Worm (Caenorhabditis elegans) whole organism, midembryonic: ENCODE measurements around the gene F42C5.6.
A peak's percentile ranks its signal among the peaks of the same experiment; 100 is the strongest.

ENCODE experiments used
- T22C8.4 ChIP-seq: fragments of 200-800 bp; sonication (Bioruptor generic); IDR thresholded peaks from 2 replicates; pipeline ENCODE4 v1.3.6; 2022; ENCODE audit warnings: missing genetic modification characterization, missing compliant biosample characterization
- cog-1 ChIP-seq: sonication (generic microtip); optimal IDR thresholded peaks from 2 replicates; lab custom pipeline; 2016; ENCODE audit warnings: missing genetic modification characterization, missing compliant biosample characterization
- flt-1 ChIP-seq: fragments of 200-800 bp; sonication (Bioruptor generic); IDR thresholded peaks from 2 replicates; pipeline ENCODE4 v1.3.6; 2022; ENCODE audit warnings: missing genetic modification characterization, missing compliant biosample characterization
- klf-2 ChIP-seq: fragments of 200-800 bp; sonication (Bioruptor generic); conservative IDR thresholded peaks from 2 replicates; pipeline ENCODE4 v1.3.6; 2022; ENCODE audit warnings: missing genetic modification reagents, missing genetic modification characterization, missing compliant biosample characterization
- med-1 ChIP-seq: sonication (generic microtip); optimal IDR thresholded peaks from 2 replicates; lab custom pipeline; 2017; ENCODE audit warnings: missing genetic modification characterization, mild to moderate bottlenecking, missing compliant biosample characterization, antibody characterized with exemption, missing genetic modification reagents; ENCODE audit not compliant: insufficient read depth
- ref-1 ChIP-seq: fragments of 200-800 bp; sonication (Bioruptor generic); conservative IDR thresholded peaks from 2 replicates; pipeline ENCODE4 v1.3.6; 2022; ENCODE audit warnings: missing genetic modification reagents, missing genetic modification characterization, missing compliant biosample characterization
- tab-1 ChIP-seq: fragments of 200-800 bp; sonication (Bioruptor generic); IDR thresholded peaks from 2 replicates; pipeline ENCODE4 v1.3.6; 2022; ENCODE audit warnings: missing genetic modification characterization, missing compliant biosample characterization
- ztf-23 ChIP-seq: fragments of 200-800 bp; sonication (Bioruptor generic); IDR thresholded peaks from 2 replicates; pipeline ENCODE4 v1.3.6; 2022; ENCODE audit warnings: missing genetic modification reagents, missing genetic modification characterization, missing compliant biosample characterization
- ztf-29 ChIP-seq: fragments of 200-800 bp; sonication (Bioruptor generic); IDR thresholded peaks from 2 replicates; pipeline ENCODE4 v1.3.6; 2022; ENCODE audit warnings: missing genetic modification reagents, missing genetic modification characterization, missing compliant biosample characterization

The F42C5.6 gene

DNA sequence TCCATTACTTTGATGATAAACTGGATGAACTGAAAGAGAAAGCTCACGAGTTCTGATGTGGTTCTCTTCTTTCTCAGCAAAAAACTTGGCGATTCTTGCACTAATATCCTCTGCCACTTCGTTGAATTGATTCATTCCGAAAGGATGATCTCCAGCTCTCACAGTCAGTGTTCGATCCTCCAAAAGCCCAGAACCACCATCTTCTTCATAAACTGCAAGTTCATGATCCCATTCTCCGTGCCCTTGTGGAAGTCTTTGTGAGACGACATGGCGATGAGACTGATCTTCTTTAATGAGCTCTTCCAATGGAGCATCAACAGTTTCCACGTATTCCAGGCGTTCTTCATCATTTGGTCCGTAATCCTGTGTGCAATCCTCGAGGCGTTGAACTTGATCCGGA is 16.0 kb upstream of the F42C5.6 start:
- TF ChIP-seq ref-1 (GFP tag; lab: Robert Waterston, UW): no peak
- no peak for TF ChIP-seq klf-2 (GFP tag; lab: Robert Waterston, UW)
- TF ChIP-seq flt-1 (GFP tag; lab: Robert Waterston, UW): no peak
- no peak for TF ChIP-seq ztf-29 (GFP tag; lab: Robert Waterston, UW)
- TF ChIP-seq ztf-23: no peak
- no peak for TF ChIP-seq T22C8.4 (GFP tag; lab: Robert Waterston, UW)
- no peak for TF ChIP-seq cog-1 (tag; lab: Kevin White, UChicago)
- TF ChIP-seq med-1: no peak

DNA sequence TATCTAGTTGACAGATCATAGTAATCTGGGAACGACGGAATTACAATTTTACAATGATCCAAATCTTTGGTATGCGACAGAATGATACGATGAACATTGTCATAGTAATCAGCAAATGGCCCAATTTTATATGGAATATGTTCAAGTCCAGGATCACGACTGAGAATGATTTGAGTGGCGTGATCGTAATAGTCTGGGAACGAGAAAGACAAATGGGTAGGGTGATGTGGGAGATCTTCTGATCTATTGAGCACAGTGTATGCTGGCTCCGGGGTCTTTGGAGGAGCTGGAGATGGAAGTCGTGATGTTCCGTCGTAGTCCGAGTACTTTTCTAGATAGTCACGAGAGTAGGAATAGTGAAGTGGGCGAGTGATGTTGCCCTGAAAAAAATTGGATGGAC is 15.0 kb upstream of the F42C5.6 start:
- TF ChIP-seq ref-1 (GFP tag; lab: Robert Waterston, UW): no peak
- TF ChIP-seq klf-2 (GFP tag; lab: Robert Waterston, UW): no peak
- no peak for TF ChIP-seq cog-1 (tag; lab: Kevin White, UChicago)
- no peak for TF ChIP-seq ztf-23
- TF ChIP-seq tab-1: no peak
- TF ChIP-seq med-1: no peak
- no peak for TF ChIP-seq T22C8.4 (GFP tag; lab: Robert Waterston, UW)
- TF ChIP-seq flt-1 (GFP tag; lab: Robert Waterston, UW): no peak
- no peak for TF ChIP-seq ztf-29 (GFP tag; lab: Robert Waterston, UW)

DNA sequence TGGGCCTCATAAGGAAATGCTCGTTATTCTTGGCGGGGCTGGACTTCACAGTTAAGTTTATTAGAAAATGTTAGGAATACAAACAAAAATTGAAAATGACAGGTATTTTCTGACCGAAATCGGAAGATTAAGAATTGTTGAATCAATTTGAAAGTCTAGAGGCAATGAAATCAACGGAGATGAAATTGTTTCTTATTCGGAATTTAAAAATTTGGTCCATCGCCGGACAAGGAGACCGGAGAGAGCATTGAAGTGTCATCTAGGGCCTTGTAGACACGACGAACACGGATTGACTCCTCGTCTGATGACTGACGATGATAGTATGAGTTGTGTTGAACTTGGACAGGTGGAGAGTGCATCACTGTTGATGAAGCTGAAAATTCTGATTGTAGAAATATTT is 11.8 kb upstream of the F42C5.6 start:
- TF ChIP-seq ztf-29 (GFP tag; lab: Robert Waterston, UW) (no peak), T22C8.4 (GFP tag; lab: Robert Waterston, UW) (no peak), ztf-23 (no peak), cog-1 (tag; lab: Kevin White, UChicago) (no peak), flt-1 (GFP tag; lab: Robert Waterston, UW) (no peak), ref-1 (GFP tag; lab: Robert Waterston, UW) (no peak), klf-2 (GFP tag; lab: Robert Waterston, UW) (no peak), tab-1 (no peak), med-1 (no peak)

DNA sequence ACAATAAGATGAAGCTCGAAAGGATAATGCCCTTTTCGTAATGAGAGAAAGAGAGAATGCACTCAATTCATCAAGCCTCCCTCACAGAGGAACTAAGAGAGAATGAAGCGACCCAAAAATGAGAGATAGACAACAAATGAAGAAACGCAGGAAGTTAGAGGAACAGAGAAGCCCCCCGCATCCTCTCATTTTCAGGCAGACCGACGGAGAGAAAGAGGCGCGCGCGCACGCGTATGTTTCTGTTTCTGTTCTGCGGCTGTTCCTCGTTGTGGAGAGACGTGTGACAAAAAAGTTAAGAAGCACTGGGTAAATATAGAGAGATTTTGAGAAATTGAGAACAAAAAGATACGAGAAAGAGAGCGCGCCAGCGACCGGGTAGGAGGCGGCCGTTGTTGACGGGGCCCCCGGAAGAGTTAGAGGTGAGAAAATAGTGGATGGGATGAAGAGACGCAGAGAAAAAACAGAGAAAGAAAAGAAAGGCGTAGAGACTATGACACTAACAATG is 11.1 kb upstream of the F42C5.6 start:
- no peak for TF ChIP-seq ref-1 (GFP tag; lab: Robert Waterston, UW)
- no peak for TF ChIP-seq T22C8.4 (GFP tag; lab: Robert Waterston, UW)
- TF ChIP-seq med-1: no peak
- 0 out of 2 replicates have a peak, but pooled peaks have one; percentile 29 for TF ChIP-seq flt-1 (GFP tag; lab: Robert Waterston, UW)
- 0 out of 2 replicates have a peak, but pooled peaks have one; percentile 47 for TF ChIP-seq ztf-23
- TF ChIP-seq klf-2 (GFP tag; lab: Robert Waterston, UW): no peak
- TF ChIP-seq ztf-29 (GFP tag; lab: Robert Waterston, UW): peak; percentile 35; the same call in 1 of the 2 replicates
- no peak for TF ChIP-seq tab-1
- peak; percentile 68 for TF ChIP-seq cog-1 (tag; lab: Kevin White, UChicago)

DNA sequence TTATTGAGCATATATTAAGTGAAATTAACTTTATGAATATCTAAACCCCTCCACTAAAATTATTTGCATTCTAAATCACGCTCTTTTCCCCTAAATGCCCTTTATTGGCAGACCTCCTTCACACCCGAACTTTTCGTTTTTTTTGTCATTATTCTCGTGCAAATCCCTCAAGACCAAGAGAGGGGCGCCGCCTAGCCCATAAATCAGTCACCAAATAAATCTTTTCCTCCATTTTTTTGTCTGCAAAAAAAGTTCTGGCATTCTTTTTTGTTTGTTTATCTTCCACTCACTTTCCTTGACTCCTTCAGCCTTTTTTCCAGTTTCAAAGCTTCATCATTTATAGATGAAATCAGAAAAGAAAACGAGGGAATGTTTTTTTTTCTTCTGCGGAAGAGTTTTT is 10.0 kb upstream of the F42C5.6 start:
- no peak for TF ChIP-seq T22C8.4 (GFP tag; lab: Robert Waterston, UW)
- TF ChIP-seq flt-1 (GFP tag; lab: Robert Waterston, UW): no peak
- TF ChIP-seq cog-1 (tag; lab: Kevin White, UChicago): no peak
- TF ChIP-seq med-1: no peak
- TF ChIP-seq ztf-23: no peak
- TF ChIP-seq ref-1 (GFP tag; lab: Robert Waterston, UW): no peak
- TF ChIP-seq ztf-29 (GFP tag; lab: Robert Waterston, UW): no peak
- TF ChIP-seq tab-1: no peak
- TF ChIP-seq klf-2 (GFP tag; lab: Robert Waterston, UW): no peak

DNA sequence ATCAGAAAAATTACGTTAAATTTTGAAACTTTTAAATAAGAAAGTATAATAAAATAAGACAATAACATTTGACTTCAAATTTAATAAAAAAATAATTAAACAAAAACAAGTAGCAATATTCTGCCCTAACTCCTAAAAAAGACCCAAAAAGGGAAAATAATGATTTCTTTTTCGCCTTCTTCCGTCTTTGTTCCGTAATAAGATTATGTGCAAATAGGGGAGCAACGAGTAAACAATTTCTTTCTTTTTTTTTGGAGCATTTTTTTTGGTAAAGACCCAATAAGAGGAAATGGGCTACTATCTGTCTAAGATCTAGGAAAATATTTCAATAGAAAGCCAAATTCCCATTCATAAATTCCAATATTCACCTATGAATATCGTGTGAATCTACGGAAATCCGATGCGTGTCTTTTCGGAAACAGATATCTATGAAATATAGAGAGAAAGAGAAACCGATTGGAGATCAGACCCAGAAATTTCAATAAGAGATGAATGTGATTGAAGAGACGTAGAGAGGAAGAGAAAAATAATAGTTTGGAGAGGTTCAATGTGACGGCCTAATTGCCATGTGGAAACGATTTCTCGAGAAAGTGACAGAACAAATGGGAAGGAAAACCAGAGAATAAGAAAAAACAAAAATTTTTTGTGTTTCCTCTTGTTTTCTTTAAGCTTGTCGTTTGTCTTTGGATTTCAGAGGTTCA is 9.1 kb upstream of the F42C5.6 start:
- TF ChIP-seq ref-1 (GFP tag; lab: Robert Waterston, UW) (no peak), tab-1 (no peak), flt-1 (GFP tag; lab: Robert Waterston, UW) (no peak), T22C8.4 (GFP tag; lab: Robert Waterston, UW) (no peak), med-1 (no peak), ztf-23 (no peak), cog-1 (tag; lab: Kevin White, UChicago) (no peak), klf-2 (GFP tag; lab: Robert Waterston, UW) (no peak), ztf-29 (GFP tag; lab: Robert Waterston, UW) (no peak)

DNA sequence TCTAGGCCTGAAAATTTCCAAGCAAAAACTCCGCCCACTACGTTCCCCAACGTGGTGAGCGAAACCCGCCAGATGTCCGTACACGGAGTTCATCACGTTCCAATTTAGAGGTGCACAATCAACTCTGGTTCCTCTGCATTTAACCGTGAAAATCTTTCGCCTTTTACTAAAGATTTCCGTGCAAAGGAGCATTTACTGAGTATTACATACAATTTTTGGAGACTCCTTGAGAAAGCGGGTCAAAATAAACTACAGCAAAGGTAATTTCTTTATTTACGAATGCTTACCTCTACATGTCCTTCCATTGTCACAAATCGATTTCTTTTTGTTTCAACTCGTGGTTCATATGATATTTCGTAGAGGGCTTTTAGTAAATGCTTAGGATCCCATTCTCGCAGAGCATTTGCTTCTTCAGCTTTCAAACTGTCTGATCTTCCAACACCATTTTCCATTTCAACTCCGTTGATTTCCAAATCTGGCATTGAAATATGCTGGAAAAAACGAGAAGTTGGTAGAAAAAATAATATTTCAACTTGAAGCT is 7.8 kb upstream of the F42C5.6 start, which contains the start of gene F42C5.9:
TSS of gene F42C5.9 (minus strand) at position 491 of the 541 bp plus-strand sequence.
- TF ChIP-seq flt-1 (GFP tag; lab: Robert Waterston, UW): no peak
- no peak for TF ChIP-seq tab-1
- TF ChIP-seq ref-1 (GFP tag; lab: Robert Waterston, UW): no peak
- TF ChIP-seq ztf-29 (GFP tag; lab: Robert Waterston, UW): no peak

DNA sequence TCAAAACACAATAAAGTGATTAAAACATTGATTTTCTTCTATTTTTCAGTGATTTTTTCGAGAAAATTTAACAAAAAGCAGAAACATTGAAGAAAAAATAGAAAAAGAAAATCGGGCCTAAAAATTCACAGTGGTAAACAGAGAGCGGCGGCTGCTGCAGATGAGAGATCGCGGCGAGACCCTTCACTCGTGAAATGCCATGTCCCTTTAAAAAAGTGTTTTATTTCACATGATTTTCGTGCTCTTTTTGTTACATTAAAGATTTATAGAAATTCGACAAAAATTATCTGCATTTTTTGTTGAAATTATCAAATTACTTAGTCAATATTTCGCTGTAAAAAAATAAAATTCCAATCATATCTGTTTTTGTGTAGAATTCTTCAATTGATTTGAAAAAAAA is 5.1 kb upstream of the F42C5.6 start:
- TF ChIP-seq flt-1 (GFP tag; lab: Robert Waterston, UW) (no peak), cog-1 (tag; lab: Kevin White, UChicago) (peak; percentile 5), ref-1 (GFP tag; lab: Robert Waterston, UW) (no peak), T22C8.4 (GFP tag; lab: Robert Waterston, UW) (no peak)

DNA sequence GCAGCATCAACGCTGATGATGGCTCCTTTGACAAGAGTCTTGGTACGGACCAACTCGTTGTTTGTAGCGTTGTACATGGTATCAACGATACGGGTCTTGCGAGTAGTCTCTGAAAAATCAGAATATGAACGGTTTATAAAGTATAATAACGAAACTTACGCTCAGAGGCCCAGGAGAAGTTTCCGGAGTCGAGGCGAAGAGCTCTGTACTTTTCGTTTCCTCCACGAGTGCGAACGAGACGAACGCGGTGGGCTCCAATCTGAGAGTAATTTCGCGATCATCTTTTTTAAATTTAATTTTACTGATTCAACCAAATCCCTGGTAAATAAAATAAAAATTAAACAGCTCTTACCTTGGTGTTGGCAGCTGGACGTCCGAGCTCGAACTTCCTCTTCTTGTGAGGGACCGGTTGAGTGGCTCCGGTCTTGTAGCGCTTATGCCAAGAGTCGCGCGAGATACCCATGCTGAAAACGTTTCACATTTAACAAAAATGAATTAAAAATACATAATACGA is 4.6 kb upstream of the F42C5.6 start, which contains the start of gene rps-8:
TSS of gene rps-8 (minus strand) at position 464 of the 514 bp plus-strand sequence.
- no peak for TF ChIP-seq klf-2 (GFP tag; lab: Robert Waterston, UW)
- TF ChIP-seq tab-1: no peak
- no peak for TF ChIP-seq cog-1 (tag; lab: Kevin White, UChicago)
- TF ChIP-seq med-1: no peak
- TF ChIP-seq ztf-29 (GFP tag; lab: Robert Waterston, UW): no peak
